Fruit fly (Drosophila melanogaster): ENCODE data around the gene Bulli.
A peak's percentile ranks its signal among the peaks of the same experiment; 100 is the strongest.

The Bulli gene

dm6 chr3L:6467691-6468329 lies 20.7 kb upstream of the Bulli start (continued):
- peak; percentile 13; the same call in 1 of the 2 replicates for TF ChIP-seq klu (GFP tag; IDR thresholded peaks at IDR 0.05)
- TF ChIP-seq Trl (optimal IDR thresholded peaks at IDR 0.05), result no peak
- TF ChIP-seq Trl (GFP tag; optimal IDR thresholded peaks at IDR 0.05), result no peak
- no peak for TF ChIP-seq Antp (GFP tag; optimal IDR thresholded peaks at IDR 0.05)
- TF ChIP-seq pan (optimal IDR thresholded peaks at IDR 0.05), result no peak
- TF ChIP-seq pan (GFP tag; optimal IDR thresholded peaks at IDR 0.05 in 1 of 2, IDR thresholded peaks at IDR 0.05 in 1 of 2), result peak in 1 of 2 experiments; percentile 59
- TF ChIP-seq hbn (GFP tag; IDR thresholded peaks at IDR 0.05; ENCODE audit: partially characterized antibody), result no peak
- no peak for TF ChIP-seq CG7372 (GFP tag; IDR thresholded peaks at IDR 0.05)
- no peak for TF ChIP-seq Lpt (GFP tag; optimal IDR thresholded peaks at IDR 0.05)
- TF ChIP-seq CG4282 (GFP tag; optimal IDR thresholded peaks at IDR 0.05), result no peak
- no peak for TF ChIP-seq Atf-2 (GFP tag; optimal IDR thresholded peaks at IDR 0.05)
- TF ChIP-seq CG9817 (tag; optimal IDR thresholded peaks at IDR 0.05), result no peak
- TF ChIP-seq CG7556 (GFP tag; optimal IDR thresholded peaks at IDR 0.05), result peak; percentile 74
- TF ChIP-seq Dll (GFP tag; IDR thresholded peaks at IDR 0.05; ENCODE audit: partially characterized antibody), result no peak
- TF ChIP-seq en (GFP tag; optimal IDR thresholded peaks at IDR 0.05), result no peak
- TF ChIP-seq CG11723 (GFP tag; optimal IDR thresholded peaks at IDR 0.05), result peak; percentile 53
- TF ChIP-seq MTF-1 (GFP tag; optimal IDR thresholded peaks at IDR 0.05; ENCODE audit: borderline replicate concordance), result no peak
- no peak for TF ChIP-seq CG3838 (GFP tag; optimal IDR thresholded peaks at IDR 0.05)
- no peak for TF ChIP-seq Doc3 (GFP tag; IDR thresholded peaks at IDR 0.05; ENCODE audit: partially characterized antibody)
- TF ChIP-seq Pdp1 (GFP tag; optimal IDR thresholded peaks at IDR 0.05), result peak in 1 of 2 experiments; percentile 15
- no peak for TF ChIP-seq z (GFP tag; IDR thresholded peaks at IDR 0.05)
- peak in 1 of 2 experiments; percentile 73 for TF ChIP-seq dpn (GFP tag; optimal IDR thresholded peaks at IDR 0.05)
- no peak for TF ChIP-seq CG6854 (GFP tag; optimal IDR thresholded peaks at IDR 0.05)
- peak; percentile 73 for TF ChIP-seq tio (GFP tag; optimal IDR thresholded peaks at IDR 0.05)
- peak; percentile 14 for TF ChIP-seq trh (GFP tag; optimal IDR thresholded peaks at IDR 0.05)
- no peak for TF ChIP-seq Fer1 (GFP tag; optimal IDR thresholded peaks at IDR 0.05)
- no peak for TF ChIP-seq MESR4 (GFP tag; optimal IDR thresholded peaks at IDR 0.05)
- no peak for TF ChIP-seq CG15073 (GFP tag; optimal IDR thresholded peaks at IDR 0.05)
- TF ChIP-seq pros (GFP tag; optimal IDR thresholded peaks at IDR 0.05), result no peak
- TF ChIP-seq CG9876 (GFP tag; optimal IDR thresholded peaks at IDR 0.05), result no peak
- no peak for TF ChIP-seq CG6175 (GFP tag; IDR thresholded peaks at IDR 0.05)
- peak; percentile 48 for TF ChIP-seq psq (GFP tag; optimal IDR thresholded peaks at IDR 0.05)
- TF ChIP-seq wor (GFP tag; IDR thresholded peaks at IDR 0.05), result peak; percentile 39; the same call in 1 of the 2 replicates
- TF ChIP-seq CG15269 (tag; optimal IDR thresholded peaks at IDR 0.05), result peak; percentile 82
- peak in 1 of 2 experiments; percentile 74 for TF ChIP-seq Hr78 (GFP tag; optimal IDR thresholded peaks at IDR 0.05)
- TF ChIP-seq Myb (GFP tag; optimal IDR thresholded peaks at IDR 0.05), result no peak
- no peak for TF ChIP-seq tup (GFP tag; optimal IDR thresholded peaks at IDR 0.05)
- peak; percentile 35 for TF ChIP-seq cad (GFP tag; optimal IDR thresholded peaks at IDR 0.05)
- TF ChIP-seq dmrt99B (tag; optimal IDR thresholded peaks at IDR 0.05), result peak; percentile 73
- TF ChIP-seq CG11085 (GFP tag; IDR thresholded peaks at IDR 0.05), result no peak
- TF ChIP-seq Lim3 (GFP tag; IDR thresholded peaks at IDR 0.05), result no peak
- TF ChIP-seq Aef1 (GFP tag; IDR thresholded peaks at IDR 0.05), result no peak
- TF ChIP-seq Rfx (GFP tag; IDR thresholded peaks at IDR 0.05), result peak; percentile 44; the same call in 1 of the 2 replicates
- TF ChIP-seq pb (GFP tag; optimal IDR thresholded peaks at IDR 0.05), result no peak
- peak; percentile 47; the same call in 1 of the 2 replicates for TF ChIP-seq sim (GFP tag; IDR thresholded peaks at IDR 0.05)
- TF ChIP-seq CG7987 (GFP tag; optimal IDR thresholded peaks at IDR 0.05), result no peak
- TF ChIP-seq dati (GFP tag; IDR thresholded peaks at IDR 0.05), result no peak
- peak; percentile 53; the same call in 1 of the 3 replicates for TF ChIP-seq ken (GFP tag; IDR thresholded peaks at IDR 0.05)
- peak in 1 of 2 experiments; percentile 77 for TF ChIP-seq eve (GFP tag; optimal IDR thresholded peaks at IDR 0.05)
- TF ChIP-seq Hr51 (GFP tag; optimal IDR thresholded peaks at IDR 0.05), result peak in 1 of 2 experiments; percentile 80

All from whole organism, embryonic.